Fruit fly (Drosophila melanogaster) whole organism, embryonic: ENCODE results near the gene Zir.

Source experiments
- B-H1 ChIP-seq: fragments of 200-800 bp; sonication (Bioruptor generic); IDR thresholded peaks from 3 replicates; pipeline ENCODE4 v1.3.6; 2022; ENCODE audit warnings: missing biosample characterization, missing genetic modification characterization
- CG10565 ChIP-seq: fragments of 200-800 bp; sonication (Bioruptor generic); optimal IDR thresholded peaks from 3 replicates; lab custom pipeline; 2016; ENCODE audit warnings: missing biosample characterization, mild to moderate bottlenecking, missing genetic modification characterization
- CG10959 ChIP-seq: fragments of 200-800 bp; sonication (Bioruptor generic); IDR thresholded peaks from 2 replicates; pipeline ENCODE4 v1.3.6; 2022; ENCODE audit warnings: missing biosample characterization, missing genetic modification characterization
- CG12219 ChIP-seq: fragments of 200-800 bp; sonication (Bioruptor generic); optimal IDR thresholded peaks from 3 replicates; lab custom pipeline; 2018; ENCODE audit warnings: missing biosample characterization, mild to moderate bottlenecking, missing genetic modification characterization
- CG13287 ChIP-seq: fragments of 200-800 bp; sonication (Bioruptor generic); IDR thresholded peaks from 2 replicates; pipeline ENCODE4 v1.3.6; 2022; ENCODE audit warnings: missing biosample characterization, missing genetic modification characterization; ENCODE audit not compliant: partially characterized antibody
- CG13624 ChIP-seq: fragments of 200-800 bp; sonication (Bioruptor generic); optimal IDR thresholded peaks from 2 replicates; lab custom pipeline; 2016; ENCODE audit warnings: missing biosample characterization, missing genetic modification characterization
- CG15073 ChIP-seq: fragments of 200-800 bp; sonication (Bioruptor generic); optimal IDR thresholded peaks from 2 replicates; lab custom pipeline; 2016; ENCODE audit warnings: missing biosample characterization, missing genetic modification characterization
- CG15479 ChIP-seq: fragments of 200-800 bp; sonication (Bioruptor generic); optimal IDR thresholded peaks from 3 replicates; lab custom pipeline; 2019; ENCODE audit warnings: missing biosample characterization, mild to moderate bottlenecking, missing genetic modification characterization, moderate library complexity
- CG15601 ChIP-seq: fragments of 200-800 bp; sonication (Bioruptor generic); optimal IDR thresholded peaks from 3 replicates; lab custom pipeline; 2019; ENCODE audit warnings: missing biosample characterization, mild to moderate bottlenecking, missing genetic modification characterization, moderate library complexity
- CG1602 ChIP-seq: fragments of 200-800 bp; sonication (Bioruptor generic); optimal IDR thresholded peaks from 3 replicates; lab custom pipeline; 2016; ENCODE audit warnings: missing biosample characterization, missing genetic modification characterization
- CG16863 ChIP-seq: fragments of 200-800 bp; sonication (Bioruptor generic); optimal IDR thresholded peaks from 3 replicates; lab custom pipeline; 2016; ENCODE audit warnings: missing biosample characterization, missing genetic modification characterization
- CG17186 ChIP-seq: fragments of 200-800 bp; sonication (Bioruptor generic); optimal IDR thresholded peaks from 3 replicates; lab custom pipeline; 2017; ENCODE audit warnings: missing biosample characterization, missing genetic modification reagents, missing genetic modification characterization
- CG17612 ChIP-seq: fragments of 200-800 bp; sonication (Bioruptor generic); IDR thresholded peaks from 2 replicates; pipeline ENCODE4 v1.3.6; 2022; ENCODE audit warnings: missing biosample characterization, missing genetic modification characterization
- CG43689 ChIP-seq: fragments of 200-800 bp; sonication (Bioruptor generic); IDR thresholded peaks from 2 replicates; pipeline ENCODE4 v1.3.6; 2022; ENCODE audit warnings: missing biosample characterization, missing genetic modification characterization
- CG4707 ChIP-seq: fragments of 200-800 bp; sonication (Bioruptor generic); optimal IDR thresholded peaks from 2 replicates; lab custom pipeline; 2018; ENCODE audit warnings: missing biosample characterization, mild to moderate bottlenecking, missing genetic modification characterization, moderate library complexity
- CG4854 ChIP-seq: fragments of 200-800 bp; sonication (Bioruptor generic); optimal IDR thresholded peaks from 2 replicates; lab custom pipeline; 2016; ENCODE audit warnings: missing biosample characterization, missing genetic modification characterization, inconsistent platforms
- CG6813 ChIP-seq: fragments of 200-800 bp; sonication (Bioruptor generic); optimal IDR thresholded peaks from 2 replicates; lab custom pipeline; 2017; ENCODE audit warnings: missing biosample characterization, missing genetic modification characterization, mild to moderate bottlenecking, moderate library complexity, missing genetic modification reagents
- CG7357 ChIP-seq: fragments of 200-800 bp; sonication (Bioruptor generic); IDR thresholded peaks from 3 replicates; pipeline ENCODE4 v1.3.6; 2022; ENCODE audit warnings: missing biosample characterization, missing genetic modification characterization
- CG8924 ChIP-seq: fragments of 200-800 bp; optimal IDR thresholded peaks from 3 replicates; lab custom pipeline; 2019; ENCODE audit warnings: missing biosample characterization, mild to moderate bottlenecking, missing genetic modification characterization, moderate library complexity
- CG9215 ChIP-seq: fragments of 200-800 bp; sonication (Bioruptor generic); IDR thresholded peaks from 2 replicates; pipeline ENCODE4 v1.3.6; 2022; ENCODE audit warnings: missing biosample characterization, missing genetic modification characterization
- CTCF ChIP-seq: fragments of 200-800 bp; sonication (Bioruptor generic); optimal IDR thresholded peaks from 2 replicates; lab custom pipeline; 2017; ENCODE audit warnings: missing biosample characterization, mild to moderate bottlenecking, missing genetic modification characterization, moderate library complexity
- D19A ChIP-seq: fragments of 200-800 bp; optimal IDR thresholded peaks from 3 replicates; lab custom pipeline; 2019; ENCODE audit warnings: missing biosample characterization, mild to moderate bottlenecking, missing genetic modification characterization, moderate library complexity
- Drgx ChIP-seq: fragments of 200-800 bp; sonication (Bioruptor generic); IDR thresholded peaks from 2 replicates; pipeline ENCODE4 v1.3.6; 2022; ENCODE audit warnings: missing biosample characterization, missing genetic modification characterization
- Fer3 ChIP-seq: fragments of 200-800 bp; sonication (Bioruptor generic); optimal IDR thresholded peaks from 2 replicates; lab custom pipeline; 2018; ENCODE audit warnings: missing biosample characterization, mild to moderate bottlenecking, missing genetic modification characterization, moderate library complexity
- HLH54F ChIP-seq: fragments of 200-800 bp; sonication (Bioruptor generic); optimal IDR thresholded peaks from 3 replicates; lab custom pipeline; 2016; ENCODE audit warnings: missing biosample characterization, missing genetic modification characterization
- Hey ChIP-seq: fragments of 200-800 bp; sonication (Bioruptor generic); optimal IDR thresholded peaks from 3 replicates; lab custom pipeline; 2018; ENCODE audit warnings: missing biosample characterization, mild to moderate bottlenecking, missing genetic modification characterization
- HmgZ ChIP-seq: fragments of 200-800 bp; sonication (Bioruptor generic); optimal IDR thresholded peaks from 2 replicates; lab custom pipeline; 2018; ENCODE audit warnings: missing biosample characterization, mild to moderate bottlenecking, missing genetic modification characterization
- NC2β ChIP-seq: fragments of 200-800 bp; sonication (Bioruptor generic); optimal IDR thresholded peaks from 2 replicates; lab custom pipeline; 2016; ENCODE audit warnings: missing biosample characterization, missing genetic modification characterization
- Spps ChIP-seq: fragments of 200-800 bp; sonication (Bioruptor generic); optimal IDR thresholded peaks from 2 replicates; lab custom pipeline; 2018; ENCODE audit warnings: missing biosample characterization, mild to moderate bottlenecking, missing genetic modification characterization
- bab2 ChIP-seq: fragments of 200-800 bp; sonication (Bioruptor generic); optimal IDR thresholded peaks from 2 replicates; lab custom pipeline; 2016; ENCODE audit warnings: missing biosample characterization, missing genetic modification characterization
- btn ChIP-seq: fragments of 200-800 bp; sonication (Bioruptor generic); optimal IDR thresholded peaks from 2 replicates; lab custom pipeline; 2016; ENCODE audit warnings: missing biosample characterization, missing genetic modification characterization
- chif ChIP-seq, 2 experiments: fragments of 200-800 bp; sonication (Bioruptor generic); optimal IDR thresholded peaks; 3 replicates each; lab custom pipeline; 2016; ENCODE audit warnings: missing biosample characterization in 2 of 2, missing genetic modification characterization in 2 of 2
- chn ChIP-seq: fragments of 200-800 bp; sonication (Bioruptor generic); optimal IDR thresholded peaks from 2 replicates; lab custom pipeline; 2016; ENCODE audit warnings: missing biosample characterization, missing genetic modification characterization
- cwo ChIP-seq: fragments of 200-800 bp; sonication (Bioruptor generic); optimal IDR thresholded peaks from 3 replicates; lab custom pipeline; 2017; ENCODE audit warnings: missing biosample characterization, missing genetic modification characterization, mild to moderate bottlenecking, moderate library complexity, missing genetic modification reagents
- eve ChIP-seq, 2 experiments: fragments of >200 bp; optimal IDR thresholded peaks; 2 replicates each; lab custom pipeline; 2017; ENCODE audit warnings: missing biosample characterization in 2 of 2, missing genetic modification characterization in 2 of 2
- grn ChIP-seq: fragments of 200-800 bp; sonication (Bioruptor generic); optimal IDR thresholded peaks from 3 replicates; lab custom pipeline; 2017; ENCODE audit warnings: missing biosample characterization, missing genetic modification characterization
- gro ChIP-seq: fragments of 200-800 bp; sonication (Bioruptor generic); optimal IDR thresholded peaks from 2 replicates; lab custom pipeline; 2016; ENCODE audit warnings: missing biosample characterization, missing genetic modification characterization
- inv ChIP-seq: fragments of 200-800 bp; sonication (Bioruptor generic); IDR thresholded peaks from 2 replicates; pipeline ENCODE4 v1.3.6; 2022; ENCODE audit warnings: missing biosample characterization, missing genetic modification characterization; ENCODE audit not compliant: partially characterized antibody
- lola ChIP-seq, 3 experiments: fragments of >200 bp in 2 of 3; fragments of 200-800 bp in 1 of 3; sonication (Bioruptor generic) in 1 of 3; optimal IDR thresholded peaks; 2 replicates each; lab custom pipeline; 2017 to 2019; ENCODE audit warnings: missing biosample characterization in 3 of 3, missing genetic modification characterization in 3 of 3, mild to moderate bottlenecking in 1 of 3, moderate library complexity in 1 of 3
- nerfin-2 ChIP-seq: fragments of 200-800 bp; sonication (Bioruptor generic); IDR thresholded peaks from 2 replicates; pipeline ENCODE4 v1.3.6; 2022; ENCODE audit warnings: missing biosample characterization, missing genetic modification characterization; ENCODE audit not compliant: partially characterized antibody
- onecut ChIP-seq: fragments of 200-800 bp; sonication (Bioruptor generic); IDR thresholded peaks from 2 replicates; pipeline ENCODE4 v1.3.6; 2022; ENCODE audit warnings: missing biosample characterization, missing genetic modification characterization
- otp ChIP-seq: fragments of 200-800 bp; sonication (Bioruptor generic); IDR thresholded peaks from 3 replicates; pipeline ENCODE4, ENCODE4 v1.3.6; 2022; ENCODE audit warnings: missing biosample characterization, missing genetic modification characterization
- peb ChIP-seq: fragments of 200-800 bp; sonication (Bioruptor generic); IDR thresholded peaks from 2 replicates; pipeline ENCODE4 v1.3.6; 2022; ENCODE audit warnings: missing biosample characterization, missing genetic modification characterization
- pita ChIP-seq: fragments of 200-800 bp; sonication (Bioruptor generic); optimal IDR thresholded peaks from 2 replicates; lab custom pipeline; 2017; ENCODE audit warnings: missing biosample characterization, mild to moderate bottlenecking, missing genetic modification characterization
- pnt ChIP-seq: fragments of 200-800 bp; sonication (Bioruptor generic); optimal IDR thresholded peaks from 3 replicates; lab custom pipeline; 2016; ENCODE audit warnings: missing biosample characterization, missing genetic modification characterization
- row ChIP-seq: fragments of 200-800 bp; sonication (Bioruptor generic); IDR thresholded peaks from 3 replicates; pipeline ENCODE4 v1.3.6; 2022; ENCODE audit warnings: missing biosample characterization, missing genetic modification characterization
- shn ChIP-seq: fragments of 200-800 bp; sonication (Bioruptor generic); optimal IDR thresholded peaks from 3 replicates; lab custom pipeline; 2016; ENCODE audit warnings: missing biosample characterization, missing genetic modification characterization
- sima ChIP-seq: fragments of 200-800 bp; sonication (Bioruptor generic); optimal IDR thresholded peaks from 2 replicates; lab custom pipeline; 2016; ENCODE audit warnings: missing biosample characterization, missing genetic modification characterization
- slp2 ChIP-seq: fragments of 200-800 bp; sonication (Bioruptor generic); optimal IDR thresholded peaks from 2 replicates; lab custom pipeline; 2016; ENCODE audit warnings: missing biosample characterization, missing genetic modification characterization
- tll ChIP-seq, 2 experiments: fragments of 200-800 bp in 1 of 2; fragments of >200 bp in 1 of 2; sonication (Bioruptor generic) in 1 of 2; optimal IDR thresholded peaks; 2 replicates each; lab custom pipeline; 2017 to 2019; ENCODE audit warnings: missing biosample characterization in 2 of 2, missing genetic modification characterization in 2 of 2, mild to moderate bottlenecking in 1 of 2, moderate library complexity in 1 of 2
- trem ChIP-seq: fragments of 200-800 bp; optimal IDR thresholded peaks from 3 replicates; lab custom pipeline; 2019; ENCODE audit warnings: missing biosample characterization, mild to moderate bottlenecking, missing genetic modification characterization, moderate library complexity
- zfh1 ChIP-seq: fragments of 200-800 bp; sonication (Bioruptor generic); IDR thresholded peaks from 3 replicates; pipeline ENCODE4 v1.3.6; 2022; ENCODE audit warnings: missing biosample characterization, missing genetic modification characterization

Gene Zir

DNA sequence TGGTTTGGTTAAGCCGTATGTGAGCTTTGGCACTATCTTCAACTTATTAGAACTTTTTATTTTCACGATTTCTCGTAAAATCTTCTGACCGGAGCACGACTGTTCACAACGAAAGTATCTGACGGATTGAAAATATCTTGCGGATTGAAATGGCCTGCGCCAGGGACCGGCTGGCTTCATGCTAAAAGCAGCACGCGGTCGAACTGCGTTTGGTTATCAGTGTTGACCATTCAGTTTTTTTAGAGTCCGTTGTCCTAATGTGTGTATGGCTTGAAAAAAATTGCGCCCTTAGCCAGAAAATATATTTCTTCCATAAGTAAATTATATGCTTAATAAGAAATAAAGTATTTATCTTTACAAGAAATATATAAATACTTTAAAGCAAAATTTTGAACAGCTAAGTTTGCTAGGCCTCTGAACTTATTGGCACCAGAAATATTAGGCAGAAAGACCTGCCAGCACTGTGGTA, 7.2 kb upstream of the Zir start, which contains the start of gene net (continued):
- TF ChIP-seq CG7357 (GFP tag; lab: Robert Waterston, UW) (no peak), cwo (GFP tag; lab: Kevin White, UChicago) (peak; percentile 73), nerfin-2 (GFP tag; lab: Robert Waterston, UW) (no peak), CG15073 (GFP tag; lab: Kevin White, UChicago) (no peak), HmgZ (tag; lab: Kevin White, UChicago) (peak; percentile 79), chif (GFP tag; optimal IDR thresholded peaks at IDR 0.05; lab: Kevin White, UChicago) (no peak), CG1602 (GFP tag; lab: Kevin White, UChicago) (peak; percentile 16), NC2β (GFP tag; lab: Kevin White, UChicago) (no peak), CG4707 (GFP tag; lab: Kevin White, UChicago) (peak; percentile 31), D19A (tag; lab: Kevin White, UChicago) (peak; percentile 71), CG10565 (GFP tag; lab: Kevin White, UChicago) (no peak), bab2 (GFP tag; lab: Kevin White, UChicago) (no peak), chn (GFP tag; lab: Kevin White, UChicago) (no peak), peb (GFP tag; lab: Robert Waterston, UW) (no peak), trem (tag; lab: Kevin White, UChicago) (peak; percentile 42), CG10959 (GFP tag; lab: Robert Waterston, UW) (no peak), row (GFP tag; lab: Robert Waterston, UW) (peak; percentile 98), tll (GFP tag; optimal IDR thresholded peaks at IDR 0.05; lab: Kevin White, UChicago) (no peak), pita (GFP tag; lab: Kevin White, UChicago) (no peak), CG12219 (GFP tag; lab: Kevin White, UChicago) (peak; percentile 41), CG16863 (GFP tag; lab: Kevin White, UChicago) (no peak), gro (no peak), shn (GFP tag; lab: Kevin White, UChicago) (no peak), CG13624 (GFP tag; lab: Kevin White, UChicago) (no peak), pnt (GFP tag; lab: Kevin White, UChicago) (no peak), CG43689 (GFP tag; lab: Robert Waterston, UW) (peak; percentile 32; the same call in 1 of the 2 replicates), Drgx (GFP tag; lab: Robert Waterston, UW) (peak; percentile 46; the same call in 1 of the 2 replicates), Spps (no peak), inv (GFP tag; lab: Robert Waterston, UW) (no peak), onecut (GFP tag; lab: Robert Waterston, UW) (peak; percentile 40), CG15601 (tag; lab: Kevin White, UChicago) (peak; percentile 92), CG17186 (GFP tag; lab: Kevin White, UChicago) (no peak), Hey (tag; lab: Kevin White, UChicago) (peak; percentile 0), slp2 (no peak), CG6813 (peak; percentile 31), Fer3 (tag; lab: Kevin White, UChicago) (peak; percentile 78), B-H1 (no peak), CG13287 (GFP tag; lab: Robert Waterston, UW) (no peak), CG15479 (GFP tag; lab: Kevin White, UChicago) (no peak), zfh1 (GFP tag; lab: Robert Waterston, UW) (0 out of 3 replicates have a peak, but pooled peaks have one; percentile 54), eve (GFP tag; optimal IDR thresholded peaks at IDR 0.05; lab: Kevin White, UChicago) (peak in 1 of 2 experiments; percentile 58), CG9215 (GFP tag; lab: Robert Waterston, UW) (no peak), CG4854 (no peak), CTCF (peak; percentile 19), sima (GFP tag; lab: Kevin White, UChicago) (no peak), otp (no peak), grn (GFP tag; lab: Kevin White, UChicago) (no peak), lola (GFP tag; optimal IDR thresholded peaks at IDR 0.05; lab: Kevin White, UChicago) (peak in 1 of 3 experiments; percentile 69), HLH54F (GFP tag; lab: Kevin White, UChicago) (no peak), CG8924 (peak; percentile 80), CG17612 (GFP tag; lab: Robert Waterston, UW) (no peak), btn (GFP tag; lab: Kevin White, UChicago) (no peak)
